Fruit fly (Drosophila melanogaster): ENCODE data around the gene wam.

- TF ChIP-seq CG6163 (GFP tag; IDR thresholded peaks at IDR 0.05): 0 out of 3 replicates have a peak, but pooled peaks have one; percentile 32
- TF ChIP-seq Eip78C (GFP tag): peak; percentile 86
- no peak for TF ChIP-seq fd59A (GFP tag; optimal IDR thresholded peaks at IDR 0.05)
- TF ChIP-seq pdm3 (GFP tag; optimal IDR thresholded peaks at IDR 0.05): peak; percentile 39
- TF ChIP-seq CG10631 (GFP tag; optimal IDR thresholded peaks at IDR 0.05): peak; percentile 40
- peak; percentile 30 for TF ChIP-seq CG11902 (GFP tag; optimal IDR thresholded peaks at IDR 0.05)
These were observed 45.6 kb upstream of the wam start for dm6 chr3R:23333334-23334035.

Measured in whole organism, prepupa.